Fruit fly (Drosophila melanogaster) whole organism, pupa: ENCODE results near the gene CG3552.

Source experiments
- CG10348 ChIP-seq: fragments of 200-800 bp; sonication (Bioruptor generic); IDR thresholded peaks from 2 replicates; pipeline ENCODE4 v1.3.6; 2022; ENCODE audit warnings: missing biosample characterization, missing genetic modification characterization
- CG12605 ChIP-seq: fragments of 200-800 bp; sonication (Bioruptor generic); IDR thresholded peaks from 2 replicates; pipeline ENCODE4 v1.3.6; 2022; ENCODE audit warnings: missing biosample characterization, missing genetic modification characterization
- CG13204 ChIP-seq: fragments of 200-800 bp; sonication (Bioruptor generic); optimal IDR thresholded peaks from 2 replicates; lab custom pipeline; 2018; ENCODE audit warnings: missing biosample characterization, mild to moderate bottlenecking, missing genetic modification characterization, moderate library complexity
- CG14655 ChIP-seq: fragments of 200-800 bp; sonication (Bioruptor generic); optimal IDR thresholded peaks from 3 replicates; lab custom pipeline; 2017; ENCODE audit warnings: mild to moderate bottlenecking, missing biosample characterization, missing genetic modification reagents, missing genetic modification characterization
- CG15710 ChIP-seq: fragments of 200-800 bp; sonication (Bioruptor generic); optimal IDR thresholded peaks from 2 replicates; lab custom pipeline; 2018; ENCODE audit warnings: missing biosample characterization, mild to moderate bottlenecking, missing genetic modification characterization, moderate library complexity
- CG17806 ChIP-seq: fragments of 200-800 bp; sonication (Bioruptor generic); optimal IDR thresholded peaks from 2 replicates; lab custom pipeline; 2018; ENCODE audit warnings: missing biosample characterization, mild to moderate bottlenecking, missing genetic modification characterization, moderate library complexity
- CG32121 ChIP-seq: fragments of 200-800 bp; sonication (Bioruptor generic); IDR thresholded peaks from 2 replicates; pipeline ENCODE4 v1.3.6; 2022; ENCODE audit warnings: missing biosample characterization, missing genetic modification characterization
- CG34367 ChIP-seq: fragments of 200-800 bp; sonication (Bioruptor generic); optimal IDR thresholded peaks from 2 replicates; lab custom pipeline; 2018; ENCODE audit warnings: missing biosample characterization, mild to moderate bottlenecking, missing genetic modification characterization
- CG4496 ChIP-seq: fragments of 200-800 bp; sonication (Bioruptor generic); IDR thresholded peaks from 3 replicates; pipeline ENCODE4 v1.3.6; 2022; ENCODE audit warnings: missing biosample characterization, missing genetic modification characterization
- CG8159 ChIP-seq: fragments of 200-800 bp; sonication (Bioruptor generic); optimal IDR thresholded peaks from 3 replicates; lab custom pipeline; 2018; ENCODE audit warnings: missing biosample characterization, mild to moderate bottlenecking, missing genetic modification characterization, moderate library complexity
- CG8301 ChIP-seq: fragments of 200-800 bp; sonication (Bioruptor generic); optimal IDR thresholded peaks from 2 replicates; lab custom pipeline; 2018; ENCODE audit warnings: missing biosample characterization, mild to moderate bottlenecking, missing genetic modification characterization
- CG9948 ChIP-seq: fragments of 200-800 bp; sonication (Bioruptor generic); optimal IDR thresholded peaks from 2 replicates; lab custom pipeline; 2018; ENCODE audit warnings: missing biosample characterization, mild to moderate bottlenecking, missing genetic modification characterization, moderate library complexity
- D1 ChIP-seq: fragments of 200-800 bp; sonication (Bioruptor generic); optimal IDR thresholded peaks from 2 replicates; lab custom pipeline; 2018; ENCODE audit warnings: missing biosample characterization, mild to moderate bottlenecking, missing genetic modification characterization, moderate library complexity
- EcR ChIP-seq: fragments of 200-800 bp; sonication (Bioruptor generic); optimal IDR thresholded peaks from 3 replicates; lab custom pipeline; 2019; ENCODE audit warnings: missing biosample characterization, missing genetic modification characterization, mild to moderate bottlenecking, moderate library complexity, missing genetic modification reagents
- Ets98B ChIP-seq: fragments of 200-800 bp; sonication (Bioruptor generic); IDR thresholded peaks from 2 replicates; pipeline ENCODE4 v1.3.6; 2022; ENCODE audit warnings: missing biosample characterization, missing genetic modification characterization
- Pif1A ChIP-seq: fragments of 200-800 bp; sonication (Bioruptor generic); optimal IDR thresholded peaks from 3 replicates; lab custom pipeline; 2016; ENCODE audit warnings: missing biosample characterization, missing genetic modification characterization
- Pif1B ChIP-seq: fragments of 200-800 bp; sonication (Bioruptor generic); optimal IDR thresholded peaks from 3 replicates; lab custom pipeline; 2016; ENCODE audit warnings: missing biosample characterization, missing genetic modification characterization
- Snoo ChIP-seq: fragments of 200-800 bp; sonication (Bioruptor generic); optimal IDR thresholded peaks from 3 replicates; lab custom pipeline; 2017; ENCODE audit warnings: missing biosample characterization, mild to moderate bottlenecking, missing genetic modification characterization, inconsistent platforms
- fd96Ca ChIP-seq: fragments of 200-800 bp; sonication (Bioruptor generic); IDR thresholded peaks from 3 replicates; pipeline ENCODE4 v1.3.6; 2022; ENCODE audit warnings: missing biosample characterization, missing genetic modification characterization
- gl ChIP-seq: fragments of 200-800 bp; sonication (Bioruptor generic); optimal IDR thresholded peaks from 2 replicates; lab custom pipeline; 2018; ENCODE audit warnings: missing biosample characterization, mild to moderate bottlenecking, missing genetic modification characterization
- rn ChIP-seq: fragments of 200-800 bp; sonication (Bioruptor generic); IDR thresholded peaks from 2 replicates; pipeline ENCODE4 v1.3.6; 2022; ENCODE audit warnings: missing biosample characterization, missing genetic modification characterization

Gene CG3552

DNA sequence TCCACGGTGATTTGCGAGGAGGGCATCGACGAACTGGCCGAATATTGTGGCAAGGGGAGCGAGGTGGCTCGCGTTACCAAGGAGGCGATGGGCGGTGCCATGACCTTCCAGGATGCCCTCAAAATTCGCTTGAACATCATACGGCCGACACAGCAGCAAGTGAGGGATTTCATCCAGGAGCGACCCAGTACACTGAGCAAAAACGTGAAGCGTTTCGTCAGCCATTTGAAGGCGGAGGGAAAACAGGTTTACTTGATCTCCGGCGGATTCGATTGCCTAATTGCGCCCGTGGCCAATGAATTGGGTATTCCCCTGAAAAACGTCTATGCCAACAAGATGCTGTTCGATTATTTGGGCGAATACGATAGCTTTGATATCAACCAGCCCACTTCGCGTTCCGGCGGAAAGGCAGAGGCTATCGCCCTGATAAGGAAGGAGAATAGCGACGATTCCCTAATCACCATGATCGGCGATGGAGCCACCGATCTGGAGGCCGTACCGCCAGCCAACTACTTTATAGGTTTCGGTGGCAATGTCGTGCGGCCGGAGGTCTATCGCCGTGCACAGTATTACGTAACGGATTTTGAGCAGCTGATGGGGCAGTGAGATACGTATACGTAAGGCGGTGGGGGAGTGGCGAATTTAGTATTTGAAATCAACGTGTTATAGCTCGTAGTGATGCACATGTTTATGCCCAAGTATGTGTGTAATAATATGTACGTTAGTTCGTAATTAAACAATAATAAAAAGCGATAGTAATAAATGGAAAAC, 32.2 kb upstream of the CG3552 start:
- no peak for TF ChIP-seq CG34367
- TF ChIP-seq Snoo (tag; lab: Kevin White, UChicago) = no peak
- TF ChIP-seq CG32121 (GFP tag; lab: Robert Waterston, UW) = no peak
- no peak for TF ChIP-seq Ets98B (GFP tag; lab: Robert Waterston, UW)
- TF ChIP-seq CG12605 (GFP tag; lab: Robert Waterston, UW) = no peak
- TF ChIP-seq D1 (tag; lab: Kevin White, UChicago) = no peak
- no peak for TF ChIP-seq CG15710 (tag; lab: Kevin White, UChicago)
- TF ChIP-seq CG17806 (tag; lab: Kevin White, UChicago) = no peak
- no peak for TF ChIP-seq Pif1B
- TF ChIP-seq rn (GFP tag; lab: Robert Waterston, UW) = no peak
- no peak for TF ChIP-seq gl (tag; lab: Kevin White, UChicago)
- TF ChIP-seq CG13204 (GFP tag; lab: Kevin White, UChicago) = no peak
- no peak for TF ChIP-seq CG10348 (GFP tag; lab: Robert Waterston, UW)
- no peak for TF ChIP-seq Pif1A
- TF ChIP-seq CG4496 = no peak
- TF ChIP-seq CG8159 (tag; lab: Kevin White, UChicago) = no peak
- TF ChIP-seq CG8301 = no peak
- TF ChIP-seq fd96Ca (GFP tag; lab: Robert Waterston, UW) = no peak
- TF ChIP-seq CG14655 = no peak

DNA sequence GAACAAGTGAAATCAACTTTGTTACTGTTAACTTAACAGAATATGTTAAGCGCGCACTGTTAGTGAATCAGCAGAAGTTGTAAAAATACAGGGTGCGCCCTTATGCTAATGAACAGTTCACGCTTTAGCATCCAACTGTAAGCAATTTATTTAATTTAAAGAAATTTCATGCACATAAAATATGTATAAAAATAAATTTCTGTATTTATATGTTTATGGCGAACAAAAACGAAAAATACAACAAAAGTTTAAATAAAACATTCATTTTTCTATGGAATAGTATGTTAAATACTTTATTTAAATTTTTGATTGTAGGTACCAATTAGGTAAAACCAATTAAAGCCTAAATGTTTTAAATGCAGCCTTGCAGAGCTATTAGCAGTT, 31.6 kb upstream of the CG3552 start:
- no peak for TF ChIP-seq CG13204 (GFP tag; lab: Kevin White, UChicago)
- TF ChIP-seq Pif1B = no peak
- TF ChIP-seq gl (tag; lab: Kevin White, UChicago) = no peak
- TF ChIP-seq Snoo (tag; lab: Kevin White, UChicago) = peak; percentile 24
- peak; percentile 58 for TF ChIP-seq CG17806 (tag; lab: Kevin White, UChicago)
- TF ChIP-seq CG12605 (GFP tag; lab: Robert Waterston, UW) = 0 out of 2 replicates have a peak, but pooled peaks have one; percentile 29
- TF ChIP-seq Ets98B (GFP tag; lab: Robert Waterston, UW) = peak; percentile 57; the same call in 1 of the 2 replicates
- TF ChIP-seq fd96Ca (GFP tag; lab: Robert Waterston, UW) = no peak
- peak; percentile 43; the same call in 1 of the 3 replicates for TF ChIP-seq CG4496
- no peak for TF ChIP-seq CG10348 (GFP tag; lab: Robert Waterston, UW)
- TF ChIP-seq rn (GFP tag; lab: Robert Waterston, UW) = no peak
- peak; percentile 42 for TF ChIP-seq CG14655
- peak; percentile 49 for TF ChIP-seq CG8301
- TF ChIP-seq CG15710 (tag; lab: Kevin White, UChicago) = peak; percentile 9
- peak; percentile 9 for TF ChIP-seq CG8159 (tag; lab: Kevin White, UChicago)
- TF ChIP-seq CG34367 = no peak
- TF ChIP-seq CG9948 (tag; lab: Kevin White, UChicago) = peak; percentile 12
- no peak for TF ChIP-seq EcR
- TF ChIP-seq D1 (tag; lab: Kevin White, UChicago) = peak; percentile 4
- TF ChIP-seq CG32121 (GFP tag; lab: Robert Waterston, UW) = 0 out of 2 replicates have a peak, but pooled peaks have one; percentile 26
- peak; percentile 35 for TF ChIP-seq Pif1A
- TF ChIP-seq, all 21 proteins: peak for 13

- TF ChIP-seq CG32121 (GFP tag; lab: Robert Waterston, UW) = peak; percentile 51; the same call in 1 of the 2 replicates
- no peak for TF ChIP-seq CG34367
- no peak for TF ChIP-seq CG8159 (tag; lab: Kevin White, UChicago)
- TF ChIP-seq CG8301 = peak; percentile 32
- TF ChIP-seq CG10348 (GFP tag; lab: Robert Waterston, UW) = no peak
- TF ChIP-seq Ets98B (GFP tag; lab: Robert Waterston, UW) = peak; percentile 63
- TF ChIP-seq EcR = no peak
- TF ChIP-seq CG9948 (tag; lab: Kevin White, UChicago) = no peak
- no peak for TF ChIP-seq D1 (tag; lab: Kevin White, UChicago)
- TF ChIP-seq CG4496 = peak; percentile 50; the same call in 1 of the 3 replicates
- TF ChIP-seq CG14655 = peak; percentile 34
- no peak for TF ChIP-seq CG12605 (GFP tag; lab: Robert Waterston, UW)
- TF ChIP-seq CG17806 (tag; lab: Kevin White, UChicago) = no peak
- TF ChIP-seq, all 21 proteins: peak for 5
Observed at dm6 chr3L:9425838-9426237, 30.3 kb upstream of the CG3552 start.

DNA sequence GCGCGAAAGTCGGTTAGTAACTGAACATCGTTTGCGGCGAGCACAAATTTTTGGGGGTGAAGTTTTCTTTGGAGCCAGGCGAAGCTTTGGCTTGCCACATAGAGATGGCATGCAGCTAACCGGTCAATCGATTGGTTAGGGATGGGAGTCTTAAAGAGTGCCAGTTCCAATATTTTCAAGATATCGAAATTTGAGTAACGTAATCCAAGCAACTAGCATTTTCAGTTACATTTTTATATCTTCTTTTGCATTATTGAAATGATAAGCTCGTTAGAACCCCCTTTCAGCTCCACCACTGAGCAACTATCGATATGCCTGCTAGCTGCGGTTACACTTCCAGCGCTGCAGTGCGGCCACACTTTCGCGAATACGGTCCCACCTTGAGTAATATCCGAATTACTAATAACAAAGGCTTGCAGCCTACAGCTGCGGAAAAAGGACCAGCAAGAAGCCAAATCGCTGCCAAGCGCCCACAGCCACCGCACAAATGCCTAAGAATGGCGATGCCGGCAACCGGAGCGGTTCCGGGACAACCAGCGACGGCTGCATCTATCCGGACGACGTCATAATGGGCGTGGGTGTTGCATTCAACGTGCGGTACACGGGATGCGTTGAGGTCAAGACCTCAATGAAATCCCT, 29.3 kb upstream of the CG3552 start, which contains the start of the genes Atat and Shc:
Gene Atat (minus strand): TSS at position 103 of the 639 bp plus-strand sequence.
Gene Shc (plus strand): TSS at position 355 of the 639 bp plus-strand sequence.
- TF ChIP-seq CG17806 (tag; lab: Kevin White, UChicago) (peak; percentile 98), CG10348 (GFP tag; lab: Robert Waterston, UW) (peak; percentile 99), CG12605 (GFP tag; lab: Robert Waterston, UW) (peak; percentile 95), gl (tag; lab: Kevin White, UChicago) (peak; percentile 90), CG15710 (tag; lab: Kevin White, UChicago) (peak; percentile 99), CG13204 (GFP tag; lab: Kevin White, UChicago) (peak; percentile 78), Pif1B (peak; percentile 94), CG14655 (peak; percentile 98), EcR (peak; percentile 11), rn (GFP tag; lab: Robert Waterston, UW) (peak; percentile 99), Ets98B (GFP tag; lab: Robert Waterston, UW) (peak; percentile 99), CG8301 (peak; percentile 96), Snoo (tag; lab: Kevin White, UChicago) (peak; percentile 99), CG4496 (peak; percentile 99), Pif1A (peak; percentile 97), CG32121 (GFP tag; lab: Robert Waterston, UW) (peak; percentile 99), D1 (tag; lab: Kevin White, UChicago) (peak; percentile 54), CG34367 (peak; percentile 98), CG8159 (tag; lab: Kevin White, UChicago) (peak; percentile 98), CG9948 (tag; lab: Kevin White, UChicago) (peak; percentile 98), fd96Ca (GFP tag; lab: Robert Waterston, UW) (peak; percentile 99)
